Worm (Caenorhabditis elegans): Measurements from ENCODE around the gene aakb-2.

- TF ChIP-seq tab-1 (GFP tag; IDR thresholded peaks at IDR 0.05) (no peak), ztf-29 (GFP tag; IDR thresholded peaks at IDR 0.05) (no peak), klf-2 (GFP tag; conservative IDR thresholded peaks at IDR 0.05) (no peak), T22C8.4 (GFP tag; IDR thresholded peaks at IDR 0.05) (no peak)
Observed at ce11 chrIII:11269206-11269605, 32.3 kb downstream of the aakb-2 start.
